Fruit fly (Drosophila melanogaster) whole organism, adult: Measurements from ENCODE around the gene CG13300.

Experiments used
- CG1620 ChIP-seq: fragments of 200-800 bp; sonication (Bioruptor generic); optimal IDR thresholded peaks from 2 replicates; lab custom pipeline; 2016; ENCODE audit warnings: missing biosample characterization, missing genetic modification characterization
- CG5204 ChIP-seq: fragments of 200-800 bp; sonication (Bioruptor generic); optimal IDR thresholded peaks from 2 replicates; lab custom pipeline; 2016; ENCODE audit warnings: missing biosample characterization, missing genetic modification characterization
- CG7101 ChIP-seq: fragments of 200-800 bp; sonication (Bioruptor generic); optimal IDR thresholded peaks from 2 replicates; lab custom pipeline; 2018; ENCODE audit warnings: missing biosample characterization, mild to moderate bottlenecking, missing genetic modification characterization, moderate library complexity
- cic ChIP-seq: fragments of 200-800 bp; sonication (Bioruptor generic); optimal IDR thresholded peaks from 2 replicates; lab custom pipeline; 2017; ENCODE audit warnings: missing biosample characterization, mild to moderate bottlenecking, missing genetic modification characterization, moderate library complexity
- kay ChIP-seq: fragments of 200-800 bp; sonication (Bioruptor generic); peaks from one replicate; lab custom pipeline; 2016; ENCODE audit warnings: missing biosample characterization, missing genetic modification characterization, borderline replicate concordance
- ovo ChIP-seq: fragments of 200-800 bp; sonication (Bioruptor generic); optimal IDR thresholded peaks from 2 replicates; lab custom pipeline; 2016; ENCODE audit warnings: missing biosample characterization, missing genetic modification characterization
- toe ChIP-seq: fragments of 200-800 bp; sonication (Bioruptor generic); optimal IDR thresholded peaks from 2 replicates; lab custom pipeline; 2016; ENCODE audit warnings: missing biosample characterization, missing genetic modification characterization

DNA sequence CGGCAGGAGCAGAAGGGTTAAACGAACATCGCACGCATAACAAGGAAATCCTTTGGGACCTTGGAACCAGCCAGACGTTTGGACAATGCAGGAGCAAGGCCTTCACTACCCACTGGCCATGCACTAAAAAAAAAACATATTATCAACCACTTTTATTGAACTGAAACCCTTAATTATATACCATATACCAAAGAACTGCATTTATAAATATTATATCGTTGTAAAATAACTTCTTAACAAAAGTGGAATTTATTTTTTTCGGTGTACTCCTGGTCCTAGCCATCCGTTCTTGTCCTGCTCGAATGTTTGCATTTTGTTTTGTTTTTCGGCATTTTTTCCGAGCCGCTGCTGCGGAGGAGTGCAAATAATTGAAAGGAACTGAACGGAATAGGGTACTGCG is 12.0 kb upstream of the CG13300 start:
- no peak for TF ChIP-seq toe (GFP tag; lab: Kevin White, UChicago)
- TF ChIP-seq CG5204 (GFP tag; lab: Kevin White, UChicago) = no peak
- TF ChIP-seq CG7101 (tag; lab: Kevin White, UChicago) = no peak
- TF ChIP-seq ovo (GFP tag; lab: Kevin White, UChicago) = no peak
- no peak for TF ChIP-seq cic (GFP tag; lab: Kevin White, UChicago)
- TF ChIP-seq kay (GFP tag; lab: Kevin White, UChicago) = no peak
- no peak for TF ChIP-seq CG1620 (GFP tag; lab: Kevin White, UChicago)
